Fruit fly (Drosophila melanogaster) whole organism, embryonic: ENCODE results near the gene uif.
A peak's percentile ranks its signal among the peaks of the same experiment; 100 is the strongest.

Experiments
- Ada2b ChIP-seq: fragments of 200-800 bp; sonication (Bioruptor generic); IDR thresholded peaks from 2 replicates; pipeline ENCODE4 v1.3.6; 2022; ENCODE audit warnings: missing biosample characterization, missing genetic modification characterization
- CG10147 ChIP-seq: fragments of 200-800 bp; sonication (Bioruptor generic); optimal IDR thresholded peaks from 2 replicates; lab custom pipeline; 2019; ENCODE audit warnings: missing biosample characterization, mild to moderate bottlenecking, missing genetic modification characterization, moderate library complexity
- CG10431 ChIP-seq: fragments of 200-800 bp; sonication (Bioruptor generic); optimal IDR thresholded peaks from 3 replicates; lab custom pipeline; 2018; ENCODE audit warnings: missing biosample characterization, mild to moderate bottlenecking, missing genetic modification characterization
- CG11456 ChIP-seq: fragments of 200-800 bp; sonication (Bioruptor generic); IDR thresholded peaks from 3 replicates; pipeline ENCODE4 v1.3.6; 2022; ENCODE audit warnings: missing biosample characterization, missing genetic modification characterization
- CG12391 ChIP-seq: fragments of 200-800 bp; sonication (Bioruptor generic); optimal IDR thresholded peaks from 3 replicates; lab custom pipeline; 2018; ENCODE audit warnings: missing biosample characterization, mild to moderate bottlenecking, missing genetic modification characterization, moderate library complexity
- CG12659 ChIP-seq: fragments of 200-800 bp; sonication (Bioruptor generic); optimal IDR thresholded peaks from 3 replicates; lab custom pipeline; 2017; ENCODE audit warnings: mild to moderate bottlenecking, missing biosample characterization, missing genetic modification reagents, missing genetic modification characterization
- CG13894 ChIP-seq: fragments of 200-800 bp; sonication (Bioruptor generic); optimal IDR thresholded peaks from 3 replicates; lab custom pipeline; 2018; ENCODE audit warnings: missing biosample characterization, mild to moderate bottlenecking, missing genetic modification characterization, moderate library complexity
- CG14014 ChIP-seq: fragments of 200-800 bp; sonication (Bioruptor generic); IDR thresholded peaks from 2 replicates; pipeline ENCODE4 v1.3.6; 2022; ENCODE audit warnings: missing biosample characterization, missing genetic modification characterization
- CG15514 ChIP-seq: fragments of 200-800 bp; sonication (Bioruptor generic); optimal IDR thresholded peaks from 3 replicates; lab custom pipeline; 2017; ENCODE audit warnings: missing biosample characterization, missing genetic modification characterization, mild to moderate bottlenecking, moderate library complexity, missing genetic modification reagents
- CG16815 ChIP-seq: fragments of 200-800 bp; sonication (Bioruptor generic); optimal IDR thresholded peaks from 3 replicates; lab custom pipeline; 2017; ENCODE audit warnings: missing biosample characterization, mild to moderate bottlenecking, missing genetic modification characterization
- CG17385 ChIP-seq: fragments of 200-800 bp; sonication (Bioruptor generic); optimal IDR thresholded peaks from 3 replicates; lab custom pipeline; 2018; ENCODE audit warnings: missing biosample characterization, mild to moderate bottlenecking, missing genetic modification characterization
- CG17829 ChIP-seq: fragments of 200-800 bp; optimal IDR thresholded peaks from 2 replicates; lab custom pipeline; 2019; ENCODE audit warnings: missing biosample characterization, mild to moderate bottlenecking, missing genetic modification characterization, moderate library complexity
- CG17912 ChIP-seq: fragments of 200-800 bp; sonication (Bioruptor generic); optimal IDR thresholded peaks from 2 replicates; lab custom pipeline; 2018; ENCODE audit warnings: missing biosample characterization, mild to moderate bottlenecking, missing genetic modification characterization
- CG18619 ChIP-seq: fragments of 200-800 bp; sonication (Bioruptor generic); optimal IDR thresholded peaks from 3 replicates; lab custom pipeline; 2017; ENCODE audit warnings: missing biosample characterization, mild to moderate bottlenecking, missing genetic modification characterization
- CG18764 ChIP-seq: fragments of 200-800 bp; sonication (Bioruptor generic); optimal IDR thresholded peaks from 3 replicates; lab custom pipeline; 2016; ENCODE audit warnings: missing biosample characterization, missing genetic modification characterization
- CG2116 ChIP-seq: fragments of 200-800 bp; sonication (Bioruptor generic); optimal IDR thresholded peaks from 3 replicates; lab custom pipeline; 2018; ENCODE audit warnings: missing biosample characterization, mild to moderate bottlenecking, missing genetic modification characterization
- CG2199 ChIP-seq: fragments of 200-800 bp; sonication (Bioruptor generic); IDR thresholded peaks from 3 replicates; pipeline ENCODE4 v1.3.6; 2022; ENCODE audit warnings: missing biosample characterization, missing genetic modification characterization
- CG30431 ChIP-seq: fragments of 200-800 bp; sonication (Bioruptor generic); optimal IDR thresholded peaks from 2 replicates; lab custom pipeline; 2017; ENCODE audit warnings: missing biosample characterization, missing genetic modification characterization
- CG4282 ChIP-seq: fragments of 200-800 bp; sonication (Bioruptor generic); optimal IDR thresholded peaks from 2 replicates; lab custom pipeline; 2016; ENCODE audit warnings: missing biosample characterization, missing genetic modification characterization
- CG7556 ChIP-seq: fragments of 200-800 bp; sonication (Bioruptor generic); optimal IDR thresholded peaks from 2 replicates; lab custom pipeline; 2017; ENCODE audit warnings: missing biosample characterization, mild to moderate bottlenecking, missing genetic modification characterization
- CG7745 ChIP-seq: fragments of 200-800 bp; sonication (Bioruptor generic); optimal IDR thresholded peaks from 2 replicates; lab custom pipeline; 2018; ENCODE audit warnings: missing biosample characterization, mild to moderate bottlenecking, missing genetic modification characterization, moderate library complexity
- CG9932 ChIP-seq: fragments of 200-800 bp; sonication (Bioruptor generic); IDR thresholded peaks from 2 replicates; pipeline ENCODE4 v1.3.6; 2022; ENCODE audit warnings: missing biosample characterization, missing genetic modification characterization
- CrebB ChIP-seq: fragments of 200-800 bp; sonication (Bioruptor generic); optimal IDR thresholded peaks from 3 replicates; lab custom pipeline; 2018; ENCODE audit warnings: missing biosample characterization, mild to moderate bottlenecking, missing genetic modification characterization
- D ChIP-seq, 2 experiments: fragments of 200-800 bp in 1 of 2; fragments of >200 bp in 1 of 2; sonication (Bioruptor generic) in 1 of 2; optimal IDR thresholded peaks; 2 replicates in 1 of 2; 3 replicates in 1 of 2; lab custom pipeline; 2017; ENCODE audit warnings: mild to moderate bottlenecking in 1 of 2, missing biosample characterization in 1 of 2, missing genetic modification characterization in 1 of 2, missing genetic modification reagents in 1 of 2
- Dip2 ChIP-seq: fragments of 200-800 bp; sonication (Bioruptor generic); IDR thresholded peaks from 2 replicates; pipeline ENCODE4 v1.3.6; 2022; ENCODE audit warnings: missing biosample characterization, missing genetic modification characterization
- Dip3 ChIP-seq: fragments of 200-800 bp; sonication (Bioruptor generic); optimal IDR thresholded peaks from 3 replicates; lab custom pipeline; 2016; ENCODE audit warnings: missing biosample characterization, missing genetic modification characterization
- Dref ChIP-seq: fragments of 200-800 bp; sonication (Bioruptor generic); IDR thresholded peaks from 2 replicates; pipeline ENCODE4 v1.3.6; 2022; ENCODE audit warnings: missing biosample characterization, missing genetic modification characterization
- Gug ChIP-seq: fragments of 200-800 bp; sonication (Bioruptor generic); IDR thresholded peaks from 4 replicates; pipeline ENCODE4 v1.3.6; 2022; ENCODE audit warnings: missing biosample characterization, missing genetic modification characterization
- Hr39 ChIP-seq: fragments of >200 bp; optimal IDR thresholded peaks from 2 replicates; lab custom pipeline; 2017
- NC2α ChIP-seq: fragments of 200-800 bp; sonication (Bioruptor generic); optimal IDR thresholded peaks from 2 replicates; lab custom pipeline; 2016; ENCODE audit warnings: missing biosample characterization, missing genetic modification characterization
- NFAT ChIP-seq: fragments of 200-800 bp; sonication (Bioruptor generic); IDR thresholded peaks from 2 replicates; pipeline ENCODE4 v1.3.6; 2022; ENCODE audit warnings: missing biosample characterization, missing genetic modification characterization
- PHDP ChIP-seq: fragments of 200-800 bp; sonication (Bioruptor generic); optimal IDR thresholded peaks from 3 replicates; lab custom pipeline; 2018; ENCODE audit warnings: missing biosample characterization, mild to moderate bottlenecking, missing genetic modification characterization, moderate library complexity
- Rfx ChIP-seq: fragments of 200-800 bp; sonication (Bioruptor generic); IDR thresholded peaks from 2 replicates; pipeline ENCODE4 v1.3.6; 2022; ENCODE audit warnings: missing biosample characterization, missing genetic modification characterization
- Scr ChIP-seq: fragments of 200-800 bp; sonication (Bioruptor generic); IDR thresholded peaks from 2 replicates; pipeline ENCODE4 v1.3.6; 2022; ENCODE audit warnings: missing biosample characterization, missing genetic modification characterization; ENCODE audit not compliant: partially characterized antibody
- Sry-β ChIP-seq: fragments of 200-800 bp; sonication (Bioruptor generic); optimal IDR thresholded peaks from 2 replicates; lab custom pipeline; 2018; ENCODE audit warnings: missing biosample characterization, mild to moderate bottlenecking, missing genetic modification characterization, moderate library complexity
- Sry-δ ChIP-seq: fragments of 200-800 bp; sonication (Bioruptor generic); optimal IDR thresholded peaks from 2 replicates; lab custom pipeline; 2016; ENCODE audit warnings: missing biosample characterization, missing genetic modification characterization
- Tbp ChIP-seq: fragments of >200 bp; optimal IDR thresholded peaks from 2 replicates; lab custom pipeline; 2018; ENCODE audit warnings: missing biosample characterization, missing genetic modification characterization
- YL-1 ChIP-seq: fragments of 200-800 bp; sonication (Bioruptor generic); optimal IDR thresholded peaks from 3 replicates; lab custom pipeline; 2017; ENCODE audit warnings: missing biosample characterization, mild to moderate bottlenecking, missing genetic modification characterization
- crol ChIP-seq: fragments of 200-800 bp; sonication (Bioruptor generic); IDR thresholded peaks from 2 replicates; pipeline ENCODE4 v1.3.6; 2022; ENCODE audit warnings: missing biosample characterization, missing genetic modification characterization
- danr ChIP-seq: fragments of 200-800 bp; sonication (Bioruptor generic); IDR thresholded peaks from 2 replicates; pipeline ENCODE4 v1.3.6; 2022; ENCODE audit warnings: missing biosample characterization, missing genetic modification characterization
- exex ChIP-seq: fragments of 200-800 bp; sonication (Bioruptor generic); optimal IDR thresholded peaks from 4 replicates; lab custom pipeline; 2018; ENCODE audit warnings: missing biosample characterization, mild to moderate bottlenecking, missing genetic modification characterization, moderate library complexity
- gcm ChIP-seq: fragments of 200-800 bp; sonication (Bioruptor generic); optimal IDR thresholded peaks from 2 replicates; lab custom pipeline; 2019; ENCODE audit warnings: missing biosample characterization, mild to moderate bottlenecking, missing genetic modification characterization, moderate library complexity
- gsb-n ChIP-seq: fragments of 200-800 bp; sonication (Bioruptor generic); optimal IDR thresholded peaks from 3 replicates; lab custom pipeline; 2018; ENCODE audit warnings: missing biosample characterization, mild to moderate bottlenecking, missing genetic modification characterization
- hb ChIP-seq: fragments of 200-800 bp; sonication (Bioruptor generic); IDR thresholded peaks from 3 replicates; pipeline ENCODE4 v1.3.6; 2022; ENCODE audit warnings: missing biosample characterization, missing genetic modification characterization; ENCODE audit not compliant: partially characterized antibody
- inv ChIP-seq: fragments of 200-800 bp; sonication (Bioruptor generic); IDR thresholded peaks from 2 replicates; pipeline ENCODE4 v1.3.6; 2022; ENCODE audit warnings: missing biosample characterization, missing genetic modification characterization; ENCODE audit not compliant: partially characterized antibody
- jumu ChIP-seq: fragments of 200-800 bp; sonication (Bioruptor generic); optimal IDR thresholded peaks from 3 replicates; lab custom pipeline; 2016; ENCODE audit warnings: missing biosample characterization, missing genetic modification characterization
- lilli ChIP-seq: fragments of 200-800 bp; sonication (Bioruptor generic); optimal IDR thresholded peaks from 3 replicates; lab custom pipeline; 2016; ENCODE audit warnings: missing biosample characterization, missing genetic modification characterization
- pum ChIP-seq: fragments of 200-800 bp; sonication (Bioruptor generic); optimal IDR thresholded peaks from 2 replicates; lab custom pipeline; 2016; ENCODE audit warnings: missing biosample characterization, missing genetic modification characterization
- rib ChIP-seq: fragments of 200-800 bp; sonication (Bioruptor generic); IDR thresholded peaks from 2 replicates; pipeline ENCODE4 v1.3.6; 2022; ENCODE audit warnings: missing biosample characterization, missing genetic modification characterization
- stc ChIP-seq: fragments of 200-800 bp; sonication (Bioruptor generic); IDR thresholded peaks from 2 replicates; pipeline ENCODE4 v1.3.6; 2022; ENCODE audit warnings: missing biosample characterization, missing genetic modification characterization
- tup ChIP-seq: fragments of 200-800 bp; sonication (Bioruptor generic); optimal IDR thresholded peaks from 2 replicates; lab custom pipeline; 2016; ENCODE audit warnings: missing biosample characterization, mild to moderate bottlenecking, missing genetic modification characterization, moderate library complexity
- zfh2 ChIP-seq: fragments of 200-800 bp; sonication (Bioruptor generic); optimal IDR thresholded peaks from 2 replicates; lab custom pipeline; 2016; ENCODE audit warnings: missing biosample characterization, missing genetic modification characterization

Gene uif

DNA sequence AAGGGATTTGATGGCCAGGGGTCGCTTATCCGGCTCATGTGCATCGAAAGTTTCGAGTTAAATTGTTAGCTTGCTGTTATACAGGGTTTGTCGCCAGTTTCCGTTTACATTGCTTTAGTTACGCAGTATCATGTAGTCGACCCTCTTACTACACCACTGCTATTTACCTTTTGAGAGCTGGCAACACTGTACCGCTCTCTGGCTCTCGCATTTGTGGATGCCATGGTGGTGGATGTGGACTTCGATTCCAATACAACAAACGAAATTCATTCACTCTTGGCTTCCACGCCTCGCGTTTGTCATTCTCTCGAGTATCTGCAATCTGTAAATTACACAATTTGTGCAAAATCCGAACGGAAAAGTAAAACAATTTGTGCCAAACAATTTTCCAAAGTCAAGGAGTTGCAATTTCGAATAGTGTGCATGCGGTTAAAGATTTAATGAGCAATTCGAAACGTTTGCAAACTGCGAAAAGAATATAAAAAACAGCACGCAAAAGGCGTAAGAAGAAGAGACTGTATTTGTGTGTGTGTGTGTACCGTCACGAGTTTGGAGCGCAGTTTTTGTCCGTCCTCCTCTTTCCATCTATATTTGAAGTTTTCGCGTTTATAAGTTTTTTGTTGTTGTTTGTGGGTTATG, 39.0 kb upstream of the uif start (continued):
- TF ChIP-seq YL-1 (GFP tag; lab: Kevin White, UChicago) (peak; percentile 81), Tbp (GFP tag; lab: Kevin White, UChicago) (no peak), CG9932 (GFP tag; lab: Robert Waterston, UW) (peak; percentile 53), crol (GFP tag; lab: Robert Waterston, UW) (no peak), pum (GFP tag; lab: Kevin White, UChicago) (no peak), Hr39 (no peak), PHDP (no peak), Ada2b (peak; percentile 23; the same call in 1 of the 2 replicates), CG18619 (GFP tag; lab: Kevin White, UChicago) (no peak), Dref (no peak; the same call in 1 of the 2 replicates), CG12659 (GFP tag; lab: Kevin White, UChicago) (no peak), danr (GFP tag; lab: Robert Waterston, UW) (no peak), NFAT (GFP tag; lab: Robert Waterston, UW) (peak; percentile 6; the same call in 1 of the 2 replicates), D (optimal IDR thresholded peaks at IDR 0.05; lab: Kevin White, UChicago) (no peak), D (GFP tag; optimal IDR thresholded peaks at IDR 0.05; lab: Kevin White, UChicago) (no peak), Gug (peak; percentile 4; the same call in 1 of the 4 replicates), Sry-β (GFP tag; lab: Kevin White, UChicago) (no peak), CG7556 (GFP tag; lab: Kevin White, UChicago) (peak; percentile 1), CG10147 (GFP tag; lab: Kevin White, UChicago) (peak; percentile 42), Sry-δ (GFP tag; lab: Kevin White, UChicago) (peak; percentile 17), gsb-n (tag; lab: Kevin White, UChicago) (no peak), Scr (peak; percentile 88), jumu (GFP tag; lab: Kevin White, UChicago) (no peak), gcm (GFP tag; lab: Kevin White, UChicago) (no peak), CG10431 (peak; percentile 72), CG17829 (peak; percentile 43), tup (no peak), stc (no peak), CG17385 (GFP tag; lab: Kevin White, UChicago) (peak; percentile 95), exex (tag; lab: Kevin White, UChicago) (peak; percentile 46), Dip2 (no peak), CG15514 (GFP tag; lab: Kevin White, UChicago) (peak; percentile 19), CG12391 (tag; lab: Kevin White, UChicago) (no peak), CG4282 (GFP tag; lab: Kevin White, UChicago) (no peak), inv (GFP tag; lab: Robert Waterston, UW) (peak; percentile 90), CG2116 (GFP tag; lab: Kevin White, UChicago) (no peak), CG17912 (GFP tag; lab: Kevin White, UChicago) (peak; percentile 30), CG30431 (GFP tag; lab: Kevin White, UChicago) (no peak), CG2199 (peak; percentile 76; the same call in 1 of the 3 replicates), CG7745 (no peak)

- TF ChIP-seq CG12659 (GFP tag; lab: Kevin White, UChicago) (peak; percentile 23), hb (no peak), rib (peak; percentile 47; the same call in 1 of the 2 replicates), CG11456 (GFP tag; lab: Robert Waterston, UW) (peak; percentile 40; the same call in 1 of the 3 replicates), CrebB (tag; lab: Kevin White, UChicago) (peak; percentile 5), CG16815 (no peak), CG18764 (no peak), NC2α (no peak), lilli (peak; percentile 23), Dip3 (peak; percentile 19), CG14014 (0 out of 2 replicates have a peak, but pooled peaks have one; percentile 34), Rfx (peak; percentile 34; the same call in 1 of the 2 replicates), CG13894 (tag; lab: Kevin White, UChicago) (peak; percentile 38), zfh2 (GFP tag; lab: Kevin White, UChicago) (peak; percentile 13)
Measured at dm6 chr2L:7047703-7048102, 37.5 kb upstream of the uif start.
